Worm (Caenorhabditis elegans): Measurements from ENCODE around the gene hrg-1.

hrg-1 gene

ce11 chrX:4016113-4016512 is at the start of gene hrg-1:
TSS of gene hrg-1 (minus strand) at chrX:4016221.
- TF ChIP-seq M03D4.4 (tag; optimal IDR thresholded peaks at IDR 0.05) (no peak), nhr-2 (tag; optimal IDR thresholded peaks at IDR 0.05) (no peak), sem-2 (GFP tag; optimal IDR thresholded peaks at IDR 0.05) (no peak), snpc-4 (tag; optimal IDR thresholded peaks at IDR 0.05) (no peak), ham-2 (GFP tag; optimal IDR thresholded peaks at IDR 0.05) (no peak), pha-4 (tag; optimal IDR thresholded peaks at IDR 0.05) (peak; percentile 27), unc-120 (tag; optimal IDR thresholded peaks at IDR 0.05; ENCODE audit: poor library complexity, severe bottlenecking) (peak; percentile 35), lsy-2 (tag; optimal IDR thresholded peaks at IDR 0.05) (no peak), blmp-1 (tag; optimal IDR thresholded peaks at IDR 0.05) (peak; percentile 2), drap-1 (GFP tag; optimal IDR thresholded peaks at IDR 0.05) (peak; percentile 13)

DNA sequence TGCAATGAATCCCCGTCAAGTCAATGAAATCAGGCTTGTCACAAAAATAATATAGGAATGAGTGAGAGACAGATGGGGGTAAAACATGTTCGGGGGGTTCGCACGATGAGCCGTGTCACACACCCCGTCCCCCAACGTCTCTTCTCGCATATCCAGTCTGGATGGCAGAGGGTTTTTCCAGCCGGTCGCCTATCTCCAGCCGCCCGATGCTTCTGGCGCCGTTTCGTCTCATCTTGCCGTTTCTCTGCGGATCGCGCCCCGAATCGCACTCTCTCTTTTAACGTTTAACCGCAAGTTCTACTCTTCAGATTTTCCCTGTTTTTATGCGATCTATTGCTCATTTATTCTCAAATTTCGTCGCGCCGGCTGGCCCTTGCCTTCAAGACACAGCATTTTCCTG is 45.9 kb upstream of the hrg-1 start:
- no peak for TF ChIP-seq sem-2 (GFP tag; optimal IDR thresholded peaks at IDR 0.05)
- TF ChIP-seq hlh-1 (tag; optimal IDR thresholded peaks at IDR 0.05) = no peak
- TF ChIP-seq lin-32 (GFP tag; optimal IDR thresholded peaks at IDR 0.05) = no peak

DNA sequence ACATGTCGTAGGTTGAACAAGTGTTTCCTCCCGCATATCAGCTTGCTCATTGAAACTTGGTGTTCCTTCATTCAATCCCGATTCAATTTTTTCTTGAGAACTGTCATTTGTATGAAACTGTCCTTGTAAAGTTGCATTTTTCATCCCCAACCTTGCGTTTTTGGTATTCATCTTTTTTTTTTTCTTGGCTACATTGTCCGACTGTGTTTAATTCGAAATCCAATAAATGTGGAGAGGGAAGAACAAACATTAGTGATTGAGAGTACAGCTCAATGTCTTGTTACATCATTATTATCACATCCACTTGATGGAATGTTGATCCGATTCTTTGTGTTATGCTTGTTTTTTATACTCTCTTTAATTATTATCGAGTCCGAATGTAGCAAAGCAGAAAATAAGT is 5.9 kb upstream of the hrg-1 start, which contains the start of gene acr-10:
Gene acr-10, plus strand, starts transcription at position 301 of the 400 bp plus-strand sequence.
- no peak for TF ChIP-seq pha-4 (tag; optimal IDR thresholded peaks at IDR 0.05)
- no peak for TF ChIP-seq elt-3 (tag; optimal IDR thresholded peaks at IDR 0.05)
- TF ChIP-seq lin-13 (tag; optimal IDR thresholded peaks at IDR 0.05) = no peak
- TF ChIP-seq mls-2 (tag; optimal IDR thresholded peaks at IDR 0.05) = no peak

DNA sequence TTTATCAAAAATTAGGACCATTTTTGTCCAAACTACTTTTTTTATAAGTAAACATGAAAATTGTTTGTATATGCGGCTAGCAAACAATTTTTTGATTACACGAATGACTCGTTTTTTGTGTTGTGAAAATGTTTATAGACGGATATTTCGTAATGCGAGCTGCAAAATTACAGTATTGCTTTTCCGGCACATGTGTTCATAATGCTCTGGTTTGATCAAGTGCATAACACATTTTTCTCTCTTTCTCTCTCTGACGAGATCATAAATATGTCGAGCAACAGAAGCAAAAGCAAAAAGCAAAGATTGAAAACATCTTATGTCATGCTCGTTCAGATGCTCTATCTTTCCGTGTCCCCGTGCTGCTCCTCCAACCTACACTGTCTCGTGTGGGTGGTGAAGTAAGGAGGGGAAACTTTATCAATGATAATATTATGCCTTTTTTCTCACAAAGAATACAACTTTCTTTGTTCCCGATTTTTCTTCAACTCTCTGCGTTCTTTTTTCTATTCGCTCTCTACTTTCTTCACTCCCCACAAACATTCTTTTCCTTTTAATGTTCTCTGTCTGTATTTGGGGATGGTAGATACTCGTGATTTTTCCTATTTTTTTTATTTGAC is 2.7 kb upstream of the hrg-1 start:
- TF ChIP-seq elt-1 (tag; optimal IDR thresholded peaks at IDR 0.05; ENCODE audit: borderline replicate concordance, insufficient read depth) = no peak
- no peak for TF ChIP-seq unc-39 (tag; optimal IDR thresholded peaks at IDR 0.05)
- TF ChIP-seq ztf-11 (tag; optimal IDR thresholded peaks at IDR 0.05) = no peak
- no peak for TF ChIP-seq elt-3 (tag; optimal IDR thresholded peaks at IDR 0.05)
- TF ChIP-seq lsy-2 (tag; optimal IDR thresholded peaks at IDR 0.05) = no peak
- TF ChIP-seq ceh-39 (tag; optimal IDR thresholded peaks at IDR 0.05) = no peak
- TF ChIP-seq lin-13 (tag; optimal IDR thresholded peaks at IDR 0.05) = no peak
- no peak for TF ChIP-seq blmp-1 (tag; optimal IDR thresholded peaks at IDR 0.05)
- no peak for TF ChIP-seq mls-2 (tag; optimal IDR thresholded peaks at IDR 0.05)
- TF ChIP-seq bed-3 (GFP tag; optimal IDR thresholded peaks at IDR 0.05) = no peak
- no peak for TF ChIP-seq nhr-28 (tag; optimal IDR thresholded peaks at IDR 0.05)

DNA sequence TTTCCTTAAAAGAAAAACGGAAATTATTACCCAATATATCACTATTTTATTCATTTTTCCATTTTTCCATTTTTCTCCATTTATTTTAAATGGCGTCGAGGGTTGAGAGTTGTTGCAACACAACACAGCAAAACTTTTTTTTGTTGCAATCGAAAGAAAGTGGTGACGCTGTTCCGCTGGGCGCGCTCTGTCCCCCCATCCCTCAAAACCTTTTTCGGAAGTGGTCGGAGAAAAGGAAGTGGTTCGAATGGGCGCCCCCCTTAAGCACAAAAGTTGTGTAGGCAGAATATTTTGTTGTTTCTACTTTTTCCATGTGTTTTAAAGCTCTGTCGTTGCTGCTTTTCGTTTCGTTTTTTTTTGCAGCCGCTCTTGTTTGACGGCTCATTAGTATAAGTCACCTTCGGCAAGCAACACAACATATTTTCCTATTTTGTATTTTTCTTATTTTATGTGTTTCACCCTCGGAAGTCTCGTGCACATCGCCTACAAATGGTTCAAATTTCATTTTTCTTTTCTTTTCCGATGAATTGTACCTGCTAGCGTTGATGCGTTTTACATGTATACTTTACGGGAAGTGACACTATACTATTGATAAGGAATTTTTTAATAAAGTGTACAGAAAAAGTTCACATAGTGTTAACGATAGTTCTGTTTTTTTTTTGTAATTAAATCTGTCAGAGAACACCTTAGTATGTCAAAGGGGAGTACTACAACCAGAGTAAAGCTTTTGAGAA is 1.7 kb upstream of the hrg-1 start:
- TF ChIP-seq mep-1 (tag; optimal IDR thresholded peaks at IDR 0.05) (no peak), unc-120 (tag; optimal IDR thresholded peaks at IDR 0.05; ENCODE audit: poor library complexity, severe bottlenecking) (no peak), zip-8 (tag; optimal IDR thresholded peaks at IDR 0.05) (no peak), unc-39 (tag; optimal IDR thresholded peaks at IDR 0.05) (no peak), ham-2 (GFP tag; optimal IDR thresholded peaks at IDR 0.05) (no peak), ceh-39 (tag; optimal IDR thresholded peaks at IDR 0.05) (no peak), ceh-43 (GFP tag; optimal IDR thresholded peaks at IDR 0.05) (no peak), elt-1 (tag; optimal IDR thresholded peaks at IDR 0.05; ENCODE audit: borderline replicate concordance, insufficient read depth) (no peak), blmp-1 (tag; optimal IDR thresholded peaks at IDR 0.05) (no peak), mab-5 (tag; optimal IDR thresholded peaks at IDR 0.05) (no peak), flh-1 (GFP tag; optimal IDR thresholded peaks at IDR 0.05) (no peak), unc-62 (GFP tag; optimal IDR thresholded peaks at IDR 0.05) (no peak), cnd-1 (tag; optimal IDR thresholded peaks at IDR 0.05) (no peak), elt-3 (tag; optimal IDR thresholded peaks at IDR 0.05) (no peak), tbx-8 (GFP tag; optimal IDR thresholded peaks at IDR 0.05) (no peak), nhr-76 (tag; optimal IDR thresholded peaks at IDR 0.05) (no peak), lsy-2 (tag; optimal IDR thresholded peaks at IDR 0.05) (no peak), pha-4 (tag; optimal IDR thresholded peaks at IDR 0.05) (no peak), lin-32 (GFP tag; optimal IDR thresholded peaks at IDR 0.05) (no peak), drap-1 (GFP tag; optimal IDR thresholded peaks at IDR 0.05) (no peak)
